Fruit fly (Drosophila melanogaster) whole organism, embryonic: ENCODE measurements around the gene CG9106.

Experiments
- Asciz ChIP-seq: fragments of 200-800 bp; sonication (Bioruptor generic); optimal IDR thresholded peaks from 2 replicates; lab custom pipeline; 2017; ENCODE audit warnings: missing biosample characterization, mild to moderate bottlenecking, missing genetic modification characterization, missing genetic modification reagents
- Atf3 ChIP-seq: fragments of 200-800 bp; sonication (Bioruptor generic); optimal IDR thresholded peaks from 3 replicates; lab custom pipeline; 2016; ENCODE audit warnings: missing biosample characterization, missing genetic modification characterization
- CG10209 ChIP-seq: fragments of 200-800 bp; sonication (Bioruptor generic); optimal IDR thresholded peaks from 3 replicates; lab custom pipeline; 2017; ENCODE audit warnings: missing biosample characterization, mild to moderate bottlenecking, missing genetic modification characterization, missing genetic modification reagents
- CG1024 ChIP-seq: fragments of 200-800 bp; sonication (Bioruptor generic); IDR thresholded peaks from 2 replicates; pipeline ENCODE4 v1.3.6; 2022; ENCODE audit warnings: missing biosample characterization, missing genetic modification characterization
- CG10321 ChIP-seq: fragments of 200-800 bp; sonication (Bioruptor generic); IDR thresholded peaks from 2 replicates; pipeline ENCODE4 v1.3.6; 2022; ENCODE audit warnings: missing biosample characterization, missing genetic modification characterization
- CG10462 ChIP-seq: fragments of 200-800 bp; sonication (Bioruptor generic); optimal IDR thresholded peaks from 2 replicates; lab custom pipeline; 2016; ENCODE audit warnings: missing biosample characterization, missing genetic modification characterization
- CG11695 ChIP-seq: fragments of 200-800 bp; sonication (Bioruptor generic); IDR thresholded peaks from 3 replicates; pipeline ENCODE4 v1.3.6; 2022; ENCODE audit warnings: missing biosample characterization, missing genetic modification characterization
- CG13123 ChIP-seq: fragments of 200-800 bp; sonication (Bioruptor generic); optimal IDR thresholded peaks from 2 replicates; lab custom pipeline; 2016; ENCODE audit warnings: missing biosample characterization, missing genetic modification characterization
- CG15073 ChIP-seq: fragments of 200-800 bp; sonication (Bioruptor generic); optimal IDR thresholded peaks from 2 replicates; lab custom pipeline; 2016; ENCODE audit warnings: missing biosample characterization, missing genetic modification characterization
- CG15479 ChIP-seq: fragments of 200-800 bp; sonication (Bioruptor generic); optimal IDR thresholded peaks from 3 replicates; lab custom pipeline; 2019; ENCODE audit warnings: missing biosample characterization, mild to moderate bottlenecking, missing genetic modification characterization, moderate library complexity
- CG2120 ChIP-seq: fragments of 200-800 bp; sonication (Bioruptor generic); optimal IDR thresholded peaks from 3 replicates; lab custom pipeline; 2016; ENCODE audit warnings: missing biosample characterization, missing genetic modification characterization
- CG3065 ChIP-seq: fragments of 200-800 bp; sonication (Bioruptor generic); optimal IDR thresholded peaks from 2 replicates; lab custom pipeline; 2016; ENCODE audit warnings: missing biosample characterization, missing genetic modification characterization
- CG3838 ChIP-seq: fragments of 200-800 bp; sonication (Bioruptor generic); optimal IDR thresholded peaks from 3 replicates; lab custom pipeline; 2016; ENCODE audit warnings: missing biosample characterization, missing genetic modification characterization
- CG4424 ChIP-seq: fragments of 200-800 bp; sonication (Bioruptor generic); optimal IDR thresholded peaks from 3 replicates; lab custom pipeline; 2016; ENCODE audit warnings: missing biosample characterization, missing genetic modification characterization
- CG9215 ChIP-seq: fragments of 200-800 bp; sonication (Bioruptor generic); IDR thresholded peaks from 2 replicates; pipeline ENCODE4 v1.3.6; 2022; ENCODE audit warnings: missing biosample characterization, missing genetic modification characterization
- CG9437 ChIP-seq: fragments of 200-800 bp; sonication (Bioruptor generic); optimal IDR thresholded peaks from 2 replicates; lab custom pipeline; 2018; ENCODE audit warnings: missing biosample characterization, mild to moderate bottlenecking, missing genetic modification characterization
- CG9797 ChIP-seq: fragments of 200-800 bp; sonication (Bioruptor generic); optimal IDR thresholded peaks from 3 replicates; lab custom pipeline; 2018; ENCODE audit warnings: missing biosample characterization, mild to moderate bottlenecking, missing genetic modification characterization
- CHES-1-like ChIP-seq: fragments of 200-800 bp; sonication (Bioruptor generic); optimal IDR thresholded peaks from 2 replicates; lab custom pipeline; 2016; ENCODE audit warnings: missing biosample characterization, missing genetic modification characterization
- D ChIP-seq, 2 experiments: fragments of 200-800 bp in 1 of 2; fragments of >200 bp in 1 of 2; sonication (Bioruptor generic) in 1 of 2; optimal IDR thresholded peaks; 2 replicates in 1 of 2; 3 replicates in 1 of 2; lab custom pipeline; 2017; ENCODE audit warnings: mild to moderate bottlenecking in 1 of 2, missing biosample characterization in 1 of 2, missing genetic modification characterization in 1 of 2, missing genetic modification reagents in 1 of 2
- D19B ChIP-seq: fragments of 200-800 bp; sonication (Bioruptor generic); optimal IDR thresholded peaks from 2 replicates; lab custom pipeline; 2017; ENCODE audit warnings: missing biosample characterization, mild to moderate bottlenecking, missing genetic modification characterization
- Doc2 ChIP-seq: fragments of 200-800 bp; sonication (Bioruptor generic); IDR thresholded peaks from 2 replicates; pipeline ENCODE4 v1.3.6; 2022; ENCODE audit warnings: missing biosample characterization, missing genetic modification characterization
- ERR ChIP-seq: fragments of 200-800 bp; sonication (Bioruptor generic); optimal IDR thresholded peaks from 2 replicates; lab custom pipeline; 2016; ENCODE audit warnings: missing biosample characterization, missing genetic modification characterization
- HmgD ChIP-seq: fragments of 200-800 bp; sonication (Bioruptor generic); optimal IDR thresholded peaks from 3 replicates; lab custom pipeline; 2016; ENCODE audit warnings: missing biosample characterization, missing genetic modification characterization
- Mad ChIP-seq: fragments of 200-800 bp; sonication (Bioruptor generic); optimal IDR thresholded peaks from 2 replicates; lab custom pipeline; 2016; ENCODE audit warnings: missing biosample characterization, missing genetic modification characterization
- NK7.1 ChIP-seq: fragments of 200-800 bp; sonication (Bioruptor generic); optimal IDR thresholded peaks from 3 replicates; lab custom pipeline; 2016; ENCODE audit warnings: missing biosample characterization, missing genetic modification characterization
- Nf-YB ChIP-seq: fragments of 200-800 bp; sonication (Bioruptor generic); optimal IDR thresholded peaks from 3 replicates; lab custom pipeline; 2019; ENCODE audit warnings: missing biosample characterization, mild to moderate bottlenecking, missing genetic modification characterization, moderate library complexity
- Oaz ChIP-seq: fragments of 200-800 bp; sonication (Bioruptor generic); IDR thresholded peaks from 2 replicates; pipeline ENCODE4 v1.3.6; 2022; ENCODE audit warnings: missing biosample characterization, missing genetic modification characterization
- Ptx1 ChIP-seq: fragments of 200-800 bp; sonication (Bioruptor generic); IDR thresholded peaks from 2 replicates; pipeline ENCODE4 v1.3.6; 2022; ENCODE audit warnings: missing biosample characterization, missing genetic modification characterization
- Stat92E ChIP-seq, 3 experiments: fragments of >200 bp in 2 of 3; fragments of 200-800 bp in 1 of 3; sonication (Bioruptor generic) in 1 of 3; optimal IDR thresholded peaks; 2 replicates each; lab custom pipeline; 2017 to 2019; ENCODE audit warnings: missing biosample characterization in 3 of 3, missing genetic modification characterization in 3 of 3, mild to moderate bottlenecking in 1 of 3, moderate library complexity in 1 of 3
- ac ChIP-seq: fragments of 200-800 bp; sonication (Bioruptor generic); optimal IDR thresholded peaks from 3 replicates; lab custom pipeline; 2017; ENCODE audit warnings: missing biosample characterization, mild to moderate bottlenecking, missing genetic modification characterization
- ato ChIP-seq: fragments of 200-800 bp; sonication (Bioruptor generic); IDR thresholded peaks from 2 replicates; pipeline ENCODE4 v1.3.6; 2022; ENCODE audit warnings: missing biosample characterization, missing genetic modification characterization; ENCODE audit not compliant: partially characterized antibody
- bab2 ChIP-seq: fragments of 200-800 bp; sonication (Bioruptor generic); optimal IDR thresholded peaks from 2 replicates; lab custom pipeline; 2016; ENCODE audit warnings: missing biosample characterization, missing genetic modification characterization
- ci ChIP-seq: fragments of 200-800 bp; sonication (Bioruptor generic); IDR thresholded peaks from 3 replicates; pipeline ENCODE4 v1.3.6; 2022; ENCODE audit warnings: missing biosample characterization, missing genetic modification characterization
- ems ChIP-seq: fragments of 200-800 bp; sonication (Bioruptor generic); optimal IDR thresholded peaks from 3 replicates; lab custom pipeline; 2016; ENCODE audit warnings: missing biosample characterization, missing genetic modification characterization
- exex ChIP-seq: fragments of 200-800 bp; sonication (Bioruptor generic); optimal IDR thresholded peaks from 4 replicates; lab custom pipeline; 2018; ENCODE audit warnings: missing biosample characterization, mild to moderate bottlenecking, missing genetic modification characterization, moderate library complexity
- grau ChIP-seq: fragments of 200-800 bp; optimal IDR thresholded peaks from 3 replicates; lab custom pipeline; 2019; ENCODE audit warnings: missing biosample characterization, mild to moderate bottlenecking, missing genetic modification characterization, moderate library complexity
- gro ChIP-seq: fragments of 200-800 bp; sonication (Bioruptor generic); optimal IDR thresholded peaks from 2 replicates; lab custom pipeline; 2016; ENCODE audit warnings: missing biosample characterization, missing genetic modification characterization
- gt ChIP-seq: fragments of 200-800 bp; sonication (Bioruptor generic); IDR thresholded peaks from 2 replicates; pipeline ENCODE4 v1.3.6; 2022; ENCODE audit warnings: missing biosample characterization, missing genetic modification characterization
- jumu ChIP-seq: fragments of 200-800 bp; sonication (Bioruptor generic); optimal IDR thresholded peaks from 3 replicates; lab custom pipeline; 2016; ENCODE audit warnings: missing biosample characterization, missing genetic modification characterization
- kni ChIP-seq: fragments of 200-800 bp; sonication (Bioruptor generic); optimal IDR thresholded peaks from 3 replicates; lab custom pipeline; 2017; ENCODE audit warnings: mild to moderate bottlenecking, missing biosample characterization, missing genetic modification reagents, missing genetic modification characterization
- lmd ChIP-seq: fragments of 200-800 bp; sonication (Bioruptor generic); IDR thresholded peaks from 2 replicates; pipeline ENCODE4 v1.3.6; 2022; ENCODE audit warnings: missing biosample characterization, missing genetic modification characterization
- lov ChIP-seq, 2 experiments: fragments of 200-800 bp in 1 of 2; fragments of >200 bp in 1 of 2; sonication (Bioruptor generic) in 1 of 2; IDR thresholded peaks in 1 of 2; optimal IDR thresholded peaks in 1 of 2; 2 replicates in 1 of 2; 3 replicates in 1 of 2; pipeline versions ENCODE4 v1.3.6 to Lab custom; 2017 to 2022; ENCODE audit warnings: missing biosample characterization in 1 of 2, missing genetic modification characterization in 1 of 2
- pita ChIP-seq: fragments of 200-800 bp; sonication (Bioruptor generic); optimal IDR thresholded peaks from 2 replicates; lab custom pipeline; 2017; ENCODE audit warnings: missing biosample characterization, mild to moderate bottlenecking, missing genetic modification characterization
- row ChIP-seq: fragments of 200-800 bp; sonication (Bioruptor generic); IDR thresholded peaks from 3 replicates; pipeline ENCODE4 v1.3.6; 2022; ENCODE audit warnings: missing biosample characterization, missing genetic modification characterization
- sc ChIP-seq, 3 experiments: fragments of >200 bp in 2 of 3; fragments of 200-800 bp in 1 of 3; sonication (Bioruptor generic) in 1 of 3; optimal IDR thresholded peaks; 2 replicates in 2 of 3; 3 replicates in 1 of 3; lab custom pipeline; 2017; ENCODE audit warnings: mild to moderate bottlenecking in 1 of 3, missing biosample characterization in 1 of 3, missing genetic modification characterization in 1 of 3, missing genetic modification reagents in 1 of 3
- seq ChIP-seq: fragments of 200-800 bp; sonication (Bioruptor generic); IDR thresholded peaks from 2 replicates; pipeline ENCODE4 v1.3.6; 2022; ENCODE audit warnings: missing biosample characterization, missing genetic modification characterization
- slp2 ChIP-seq: fragments of 200-800 bp; sonication (Bioruptor generic); optimal IDR thresholded peaks from 2 replicates; lab custom pipeline; 2016; ENCODE audit warnings: missing biosample characterization, missing genetic modification characterization
- stwl ChIP-seq: fragments of 200-800 bp; sonication (Bioruptor generic); optimal IDR thresholded peaks from 3 replicates; lab custom pipeline; 2018; ENCODE audit warnings: missing biosample characterization, mild to moderate bottlenecking, missing genetic modification characterization, moderate library complexity
- vvl ChIP-seq: fragments of 200-800 bp; sonication (Bioruptor generic); IDR thresholded peaks from 2 replicates; pipeline ENCODE4 v1.3.6; 2022; ENCODE audit warnings: missing biosample characterization, missing genetic modification characterization

The CG9106 gene

dm6 chrX:15304211-15304610, 32.0 kb upstream of the CG9106 start (continued):
- TF ChIP-seq bab2 (GFP tag; lab: Kevin White, UChicago) (peak; percentile 1), CG4424 (GFP tag; lab: Kevin White, UChicago) (no peak), CG11695 (GFP tag; lab: Robert Waterston, UW) (peak; percentile 45; the same call in 1 of the 3 replicates), gt (GFP tag; lab: Robert Waterston, UW) (no peak), CG10209 (no peak), stwl (no peak), CG3065 (no peak), slp2 (no peak), NK7.1 (GFP tag; lab: Kevin White, UChicago) (no peak), seq (no peak), CG1024 (GFP tag; lab: Robert Waterston, UW) (no peak), jumu (GFP tag; lab: Kevin White, UChicago) (no peak), CG10321 (GFP tag; lab: Robert Waterston, UW) (no peak), HmgD (GFP tag; lab: Kevin White, UChicago) (no peak), ci (no peak), CG3838 (no peak), sc (optimal IDR thresholded peaks at IDR 0.05; lab: Kevin White, UChicago) (no peak), sc (GFP tag; optimal IDR thresholded peaks at IDR 0.05; lab: Kevin White, UChicago) (no peak), Doc2 (GFP tag; lab: Robert Waterston, UW) (no peak), CG15073 (GFP tag; lab: Kevin White, UChicago) (no peak), Mad (GFP tag; lab: Kevin White, UChicago) (no peak), ato (GFP tag; lab: Robert Waterston, UW) (no peak), lmd (peak; percentile 48; the same call in 1 of the 2 replicates), vvl (peak; percentile 36; the same call in 1 of the 2 replicates), pita (GFP tag; lab: Kevin White, UChicago) (no peak), lov (optimal IDR thresholded peaks at IDR 0.05; lab: Kevin White, UChicago) (no peak), lov (GFP tag; IDR thresholded peaks at IDR 0.05; lab: Robert Waterston, UW) (no peak), ac (no peak), CG13123 (GFP tag; lab: Kevin White, UChicago) (no peak), gro (GFP tag; lab: Kevin White, UChicago) (no peak), kni (GFP tag; lab: Kevin White, UChicago) (no peak), ems (GFP tag; lab: Kevin White, UChicago) (no peak), Atf3 (GFP tag; lab: Kevin White, UChicago) (no peak), CG10462 (GFP tag; lab: Kevin White, UChicago) (no peak), CG15479 (GFP tag; lab: Kevin White, UChicago) (no peak), D (optimal IDR thresholded peaks at IDR 0.05; lab: Kevin White, UChicago) (no peak), D (GFP tag; optimal IDR thresholded peaks at IDR 0.05; lab: Kevin White, UChicago) (no peak), exex (tag; lab: Kevin White, UChicago) (no peak), ERR (GFP tag; lab: Kevin White, UChicago) (no peak), D19B (GFP tag; lab: Kevin White, UChicago) (no peak), CG9797 (no peak), CG2120 (peak; percentile 66), CG9437 (GFP tag; lab: Kevin White, UChicago) (no peak), row (GFP tag; lab: Robert Waterston, UW) (peak; percentile 68), Stat92E (GFP tag; optimal IDR thresholded peaks at IDR 0.05; lab: Kevin White, UChicago) (no peak), grau (tag; lab: Kevin White, UChicago) (peak; percentile 77), CG9215 (GFP tag; lab: Robert Waterston, UW) (peak; percentile 23; the same call in 1 of the 2 replicates), Ptx1 (GFP tag; lab: Robert Waterston, UW) (peak; percentile 50), Asciz (GFP tag; lab: Kevin White, UChicago) (no peak), Oaz (no peak), CHES-1-like (no peak), Nf-YB (GFP tag; lab: Kevin White, UChicago) (no peak)
